Worm (Caenorhabditis elegans) whole organism, young adult: ENCODE data around the gene paqr-1.

Experiments
- B0019.2 ChIP-seq: fragments of 200-800 bp; sonication (Bioruptor generic); conservative IDR thresholded peaks from 2 replicates; pipeline ENCODE4 v1.3.6; 2022; ENCODE audit warnings: missing genetic modification reagents, missing genetic modification characterization, missing compliant biosample characterization
- B0261.1 ChIP-seq: sonication (generic microtip); optimal IDR thresholded peaks from 2 replicates; lab custom pipeline; 2016; ENCODE audit warnings: mild to moderate bottlenecking, missing genetic modification characterization, moderate library complexity, missing compliant biosample characterization
- C06A6.2 ChIP-seq: fragments of 200-800 bp; sonication (Bioruptor generic); conservative IDR thresholded peaks from 2 replicates; pipeline ENCODE4 v1.3.6; 2022; ENCODE audit warnings: missing genetic modification characterization, missing compliant biosample characterization
- F10E7.11 ChIP-seq: sonication (generic microtip); optimal IDR thresholded peaks from 2 replicates; lab custom pipeline; 2017; ENCODE audit warnings: mild to moderate bottlenecking, missing genetic modification characterization, moderate library complexity, missing compliant biosample characterization
- F33H1.4 ChIP-seq: fragments of 200-800 bp; sonication (Bioruptor generic); IDR thresholded peaks from 2 replicates; pipeline ENCODE4 v1.3.6; 2022; ENCODE audit warnings: missing genetic modification reagents, missing genetic modification characterization, missing compliant biosample characterization
- F37B4.10 ChIP-seq: fragments of 200-800 bp; sonication (Bioruptor generic); IDR thresholded peaks from 2 replicates; pipeline ENCODE4 v1.3.6; 2022; ENCODE audit warnings: missing genetic modification characterization, missing compliant biosample characterization
- F49E8.2 ChIP-seq: sonication (generic microtip); optimal IDR thresholded peaks from 3 replicates; lab custom pipeline; 2017; ENCODE audit warnings: missing genetic modification characterization, mild to moderate bottlenecking, missing compliant biosample characterization, antibody characterized with exemption, moderate library complexity; ENCODE audit not compliant: insufficient read depth
- K11D2.4 ChIP-seq: fragments of 200-800 bp; sonication (Bioruptor generic); IDR thresholded peaks from 2 replicates; pipeline ENCODE4 v1.3.6; 2022; ENCODE audit warnings: missing genetic modification reagents, missing genetic modification characterization, missing compliant biosample characterization
- T26A5.8 ChIP-seq: sonication (generic microtip); optimal IDR thresholded peaks from 2 replicates; lab custom pipeline; 2016; ENCODE audit warnings: missing genetic modification characterization, missing compliant biosample characterization
- Y56A3A.18 ChIP-seq: fragments of 200-800 bp; sonication (Bioruptor generic); IDR thresholded peaks from 2 replicates; pipeline ENCODE4 v1.3.6; 2022; ENCODE audit warnings: missing genetic modification reagents, missing genetic modification characterization, missing compliant biosample characterization
- Y95B8A.8 ChIP-seq: fragments of 200-800 bp; sonication (Bioruptor generic); IDR thresholded peaks from 2 replicates; pipeline ENCODE4 v1.3.6; 2022; ENCODE audit warnings: missing genetic modification reagents, missing genetic modification characterization, missing compliant biosample characterization
- ZK185.1 ChIP-seq: sonication (generic microtip); optimal IDR thresholded peaks from 2 replicates; lab custom pipeline; 2016; ENCODE audit warnings: mild to moderate bottlenecking, missing genetic modification characterization, missing compliant biosample characterization; ENCODE audit not compliant: poor library complexity, severe bottlenecking
- akir-1 ChIP-seq: fragments of 200-800 bp; sonication (Bioruptor generic); optimal IDR thresholded peaks from 2 replicates; lab custom pipeline; 2018; ENCODE audit warnings: mild to moderate bottlenecking, missing genetic modification characterization, moderate library complexity, missing compliant biosample characterization
- ama-1 ChIP-seq, 3 experiments: fragments of 150-350 bp in 1 of 3; sonication (generic microtip) in 2 of 3; optimal IDR thresholded peaks; 2 replicates each; lab custom pipeline; 2014 to 2018; ENCODE audit warnings: missing biosample characterization in 2 of 3, missing genetic modification characterization in 2 of 3, missing genetic modification reagents in 2 of 3
- atf-7 ChIP-seq: sonication (generic microtip); optimal IDR thresholded peaks from 2 replicates; lab custom pipeline; 2017; ENCODE audit warnings: mild to moderate bottlenecking, missing genetic modification characterization, missing compliant biosample characterization
- bed-2 ChIP-seq: fragments of 200-800 bp; sonication (Bioruptor generic); IDR thresholded peaks from 2 replicates; pipeline ENCODE4 v1.3.6; 2022; ENCODE audit warnings: missing genetic modification reagents, missing genetic modification characterization, missing compliant biosample characterization
- ccch-3 ChIP-seq: fragments of 200-800 bp; sonication (Bioruptor generic); optimal IDR thresholded peaks from 2 replicates; lab custom pipeline; 2018; ENCODE audit warnings: mild to moderate bottlenecking, missing genetic modification characterization, missing compliant biosample characterization
- ceh-79 ChIP-seq: sonication (generic microtip); optimal IDR thresholded peaks from 2 replicates; lab custom pipeline; 2017; ENCODE audit warnings: mild to moderate bottlenecking, missing genetic modification characterization, missing compliant biosample characterization
- ekl-4 ChIP-seq: fragments of 200-800 bp; sonication (Bioruptor generic); IDR thresholded peaks from 2 replicates; pipeline ENCODE4 v1.3.6; 2022; ENCODE audit warnings: missing genetic modification reagents, missing genetic modification characterization, missing compliant biosample characterization
- ets-4 ChIP-seq: fragments of 200-800 bp; sonication (Bioruptor generic); optimal IDR thresholded peaks from 2 replicates; lab custom pipeline; 2018; ENCODE audit warnings: mild to moderate bottlenecking, missing genetic modification characterization, missing compliant biosample characterization
- hmg-20 ChIP-seq: fragments of 200-800 bp; sonication (Bioruptor generic); IDR thresholded peaks from 2 replicates; pipeline ENCODE4 v1.3.6; 2022; ENCODE audit warnings: missing genetic modification reagents, missing genetic modification characterization, missing compliant biosample characterization
- hrde-1 ChIP-seq: sonication (generic microtip); optimal IDR thresholded peaks from 2 replicates; lab custom pipeline; 2016; ENCODE audit warnings: missing genetic modification characterization, mild to moderate bottlenecking, missing compliant biosample characterization, moderate library complexity, missing genotype, missing genetic modification reagents, borderline replicate concordance
- hsf-1 ChIP-seq: fragments of 200-800 bp; sonication (Bioruptor generic); IDR thresholded peaks from 2 replicates; pipeline ENCODE4 v1.3.6; 2022; ENCODE audit warnings: missing genetic modification reagents, missing genetic modification characterization, missing compliant biosample characterization
- let-526 ChIP-seq: fragments of 200-800 bp; sonication (Bioruptor generic); IDR thresholded peaks from 2 replicates; pipeline ENCODE4 v1.3.6; 2022; ENCODE audit warnings: missing genetic modification reagents, missing genetic modification characterization, missing compliant biosample characterization
- lin-26 ChIP-seq: fragments of 200-800 bp; sonication (Bioruptor generic); IDR thresholded peaks from 2 replicates; pipeline ENCODE4 v1.3.6; 2022; ENCODE audit warnings: missing genetic modification reagents, missing genetic modification characterization, missing compliant biosample characterization
- lin-40 ChIP-seq: sonication (generic microtip); optimal IDR thresholded peaks from 2 replicates; lab custom pipeline; 2016; ENCODE audit warnings: missing genetic modification characterization, mild to moderate bottlenecking, missing compliant biosample characterization, missing genotype, missing genetic modification reagents
- lir-1 ChIP-seq: fragments of 200-800 bp; sonication (Bioruptor generic); conservative IDR thresholded peaks from 2 replicates; pipeline ENCODE4 v1.3.6; 2022; ENCODE audit warnings: missing genetic modification reagents, missing genetic modification characterization, missing compliant biosample characterization
- madf-3 ChIP-seq: fragments of 200-800 bp; sonication (Bioruptor generic); IDR thresholded peaks from 2 replicates; pipeline ENCODE4 v1.3.6; 2022; ENCODE audit warnings: missing genetic modification reagents, missing genetic modification characterization, missing compliant biosample characterization
- madf-8 ChIP-seq: fragments of 200-800 bp; sonication (Bioruptor generic); conservative IDR thresholded peaks from 2 replicates; pipeline ENCODE4 v1.3.6; 2022; ENCODE audit warnings: missing genetic modification reagents, missing genetic modification characterization, missing compliant biosample characterization
- mcd-1 ChIP-seq: fragments of 200-800 bp; sonication (Bioruptor generic); IDR thresholded peaks from 2 replicates; pipeline ENCODE4 v1.3.6; 2022; ENCODE audit warnings: missing genetic modification reagents, missing genetic modification characterization, missing compliant biosample characterization
- mel-28 ChIP-seq: sonication (generic microtip); optimal IDR thresholded peaks from 2 replicates; lab custom pipeline; 2016; ENCODE audit warnings: borderline replicate concordance, mild to moderate bottlenecking, missing genetic modification characterization, missing compliant biosample characterization
- mxl-1 ChIP-seq: sonication (generic microtip); optimal IDR thresholded peaks from 2 replicates; lab custom pipeline; 2016; ENCODE audit warnings: missing genetic modification characterization, missing compliant biosample characterization
- nfyb-1 ChIP-seq: fragments of 200-800 bp; sonication (Bioruptor generic); IDR thresholded peaks from 2 replicates; pipeline ENCODE4 v1.3.6; 2022; ENCODE audit warnings: missing genetic modification reagents, missing genetic modification characterization, missing compliant biosample characterization
- nhr-179 ChIP-seq: sonication (generic microtip); optimal IDR thresholded peaks from 2 replicates; lab custom pipeline; 2016; ENCODE audit warnings: mild to moderate bottlenecking, missing genetic modification characterization, missing compliant biosample characterization
- nhr-27 ChIP-seq: fragments of 200-800 bp; sonication (Bioruptor generic); optimal IDR thresholded peaks from 2 replicates; lab custom pipeline; 2018; ENCODE audit warnings: mild to moderate bottlenecking, missing genetic modification characterization, moderate library complexity, missing compliant biosample characterization
- nhr-90 ChIP-seq: sonication (generic microtip); optimal IDR thresholded peaks from 2 replicates; lab custom pipeline; 2016; ENCODE audit warnings: missing genotype, mild to moderate bottlenecking, missing genetic modification characterization, missing compliant biosample characterization
- pbrm-1 ChIP-seq: fragments of 200-800 bp; sonication (Bioruptor generic); IDR thresholded peaks from 2 replicates; pipeline ENCODE4 v1.3.6; 2022; ENCODE audit warnings: missing genetic modification reagents, missing genetic modification characterization, missing compliant biosample characterization
- rec-8 ChIP-seq, 2 experiments: sonication (generic microtip); optimal IDR thresholded peaks; 2 replicates each; lab custom pipeline; 2016; ENCODE audit warnings: mild to moderate bottlenecking in 2 of 2, missing genetic modification characterization in 2 of 2, missing genetic modification reagents in 2 of 2, missing genotype in 2 of 2, missing biosample characterization in 1 of 2, missing compliant biosample characterization in 1 of 2, moderate library complexity in 1 of 2
- snpc-4 ChIP-seq, 5 experiments: fragments of 150-350 bp in 1 of 5; sonication (generic microtip) in 4 of 5; optimal IDR thresholded peaks; 2 replicates each; lab custom pipeline; 2014 to 2018; ENCODE audit warnings: missing genetic modification characterization in 5 of 5, missing biosample characterization in 3 of 5, antibody characterized with exemption in 2 of 5, mild to moderate bottlenecking in 2 of 5, missing compliant biosample characterization in 2 of 5, missing genotype in 2 of 5, moderate library complexity in 2 of 5, missing genetic modification reagents in 1 of 5
- sptf-2 ChIP-seq: fragments of 200-800 bp; sonication (Bioruptor generic); optimal IDR thresholded peaks from 2 replicates; lab custom pipeline; 2018; ENCODE audit warnings: mild to moderate bottlenecking, missing genetic modification characterization, missing compliant biosample characterization
- tbp1 ChIP-seq: fragments of 200-800 bp; sonication (Bioruptor generic); optimal IDR thresholded peaks from 2 replicates; lab custom pipeline; 2018; ENCODE audit warnings: mild to moderate bottlenecking, missing genetic modification characterization, missing compliant biosample characterization
- unc-130 ChIP-seq: sonication (generic microtip); optimal IDR thresholded peaks from 2 replicates; lab custom pipeline; 2016; ENCODE audit warnings: missing genetic modification reagents, missing genetic modification characterization, missing compliant biosample characterization
- unc-62 ChIP-seq: fragments of 150-350 bp; optimal IDR thresholded peaks from 2 replicates; lab custom pipeline; 2014; ENCODE audit warnings: missing biosample characterization, missing genetic modification reagents, missing genetic modification characterization
- zfh-2 ChIP-seq: fragments of 200-800 bp; sonication (Bioruptor generic); conservative IDR thresholded peaks from 2 replicates; pipeline ENCODE4 v1.3.6; 2022; ENCODE audit warnings: missing genetic modification reagents, missing genetic modification characterization, missing compliant biosample characterization
- zim-3 ChIP-seq: sonication (generic microtip); optimal IDR thresholded peaks from 2 replicates; lab custom pipeline; 2017; ENCODE audit warnings: mild to moderate bottlenecking, missing genetic modification characterization, moderate library complexity, missing compliant biosample characterization
- ztf-28 ChIP-seq: fragments of 200-800 bp; sonication (Bioruptor generic); IDR thresholded peaks from 2 replicates; pipeline ENCODE4 v1.3.6; 2022; ENCODE audit warnings: missing genetic modification reagents, missing genetic modification characterization, missing compliant biosample characterization

paqr-1 gene

ce11 chrIV:6526522-6526921, 28.7 kb downstream of the paqr-1 start (continued):
- no peak for TF ChIP-seq B0261.1 (tag; lab: Kevin White, UChicago)
- TF ChIP-seq madf-3 (GFP tag; lab: Robert Waterston, UW): peak; percentile 66; the same call in 1 of the 2 replicates
- TF ChIP-seq mcd-1 (GFP tag; lab: Robert Waterston, UW): no peak
- no peak for TF ChIP-seq ZK185.1
- TF ChIP-seq sptf-2: no peak
- peak; percentile 55 for TF ChIP-seq snpc-4 (GFP tag; optimal IDR thresholded peaks at IDR 0.05; lab: Kevin White, UChicago)
- peak in 2 of 4 experiments; percentile 7 to 84 for TF ChIP-seq snpc-4 (tag; optimal IDR thresholded peaks at IDR 0.05; lab: Kevin White, UChicago)
- no peak for TF ChIP-seq let-526 (GFP tag; lab: Robert Waterston, UW)
- TF ChIP-seq hmg-20 (GFP tag; lab: Robert Waterston, UW): 0 out of 2 replicates have a peak, but pooled peaks have one; percentile 41
- no peak for TF ChIP-seq unc-62 (GFP tag; lab: Kevin White, UChicago)
- no peak for TF ChIP-seq mel-28 (tag; lab: Kevin White, UChicago)
- no peak for TF ChIP-seq madf-8 (GFP tag; lab: Robert Waterston, UW)
- no peak for TF ChIP-seq B0019.2 (GFP tag; lab: Robert Waterston, UW)
- TF ChIP-seq nhr-90 (tag; lab: Kevin White, UChicago): no peak
- TF ChIP-seq tbp1 (GFP tag; lab: Kevin White, UChicago): peak; percentile 46
- no peak for TF ChIP-seq atf-7
- no peak for TF ChIP-seq ets-4
- TF ChIP-seq nhr-27 (tag; lab: Kevin White, UChicago): no peak
- peak; percentile 80 for TF ChIP-seq hrde-1 (tag; lab: Kevin White, UChicago)
- peak; percentile 59 for TF ChIP-seq unc-130
- no peak for TF ChIP-seq lin-40 (tag; lab: Kevin White, UChicago)
- TF ChIP-seq F33H1.4: peak; percentile 33
- TF ChIP-seq rec-8 (tag; optimal IDR thresholded peaks at IDR 0.05; lab: Kevin White, UChicago): peak in 1 of 2 experiments; percentile 44
- no peak for TF ChIP-seq ccch-3
- peak; percentile 19 for TF ChIP-seq zim-3 (tag; lab: Kevin White, UChicago)
- peak; percentile 78 for TF ChIP-seq F49E8.2
- no peak for TF ChIP-seq bed-2
- TF ChIP-seq zfh-2 (GFP tag; lab: Robert Waterston, UW): no peak

ce11 chrIV:6524531-6524930, 30.7 kb downstream of the paqr-1 start, which contains the start of gene C01G5.5:
Gene C01G5.5, plus strand, starts transcription at chrIV:6524610.
- TF ChIP-seq C06A6.2 (GFP tag; lab: Robert Waterston, UW) (no peak), ets-4 (no peak), hsf-1 (GFP tag; lab: Robert Waterston, UW) (no peak), K11D2.4 (GFP tag; lab: Robert Waterston, UW) (no peak), F37B4.10 (GFP tag; lab: Robert Waterston, UW) (no peak), ekl-4 (GFP tag; lab: Robert Waterston, UW) (no peak), let-526 (GFP tag; lab: Robert Waterston, UW) (no peak), zim-3 (tag; lab: Kevin White, UChicago) (no peak), mxl-1 (tag; lab: Kevin White, UChicago) (no peak), nfyb-1 (GFP tag; lab: Robert Waterston, UW) (peak; percentile 50; the same call in 1 of the 2 replicates), atf-7 (peak; percentile 7), akir-1 (GFP tag; lab: Kevin White, UChicago) (no peak), T26A5.8 (no peak), Y95B8A.8 (0 out of 2 replicates have a peak, but pooled peaks have one; percentile 8), F10E7.11 (tag; lab: Kevin White, UChicago) (no peak), lin-26 (GFP tag; lab: Robert Waterston, UW) (no peak), pbrm-1 (GFP tag; lab: Robert Waterston, UW) (no peak), Y56A3A.18 (GFP tag; lab: Robert Waterston, UW) (0 out of 2 replicates have a peak, but pooled peaks have one; percentile 36), tbp1 (GFP tag; lab: Kevin White, UChicago) (no peak), ceh-79 (tag; lab: Kevin White, UChicago) (peak; percentile 34), lir-1 (GFP tag; lab: Robert Waterston, UW) (no peak), ama-1 (optimal IDR thresholded peaks at IDR 0.05; lab: Kevin White, UChicago) (no peak), ama-1 (GFP tag; optimal IDR thresholded peaks at IDR 0.05; lab: Kevin White, UChicago) (no peak), ZK185.1 (no peak), F33H1.4 (no peak), nhr-179 (no peak), ztf-28 (no peak)
